Worm (Caenorhabditis elegans): ENCODE measurements around the gene srh-125.

DNA sequence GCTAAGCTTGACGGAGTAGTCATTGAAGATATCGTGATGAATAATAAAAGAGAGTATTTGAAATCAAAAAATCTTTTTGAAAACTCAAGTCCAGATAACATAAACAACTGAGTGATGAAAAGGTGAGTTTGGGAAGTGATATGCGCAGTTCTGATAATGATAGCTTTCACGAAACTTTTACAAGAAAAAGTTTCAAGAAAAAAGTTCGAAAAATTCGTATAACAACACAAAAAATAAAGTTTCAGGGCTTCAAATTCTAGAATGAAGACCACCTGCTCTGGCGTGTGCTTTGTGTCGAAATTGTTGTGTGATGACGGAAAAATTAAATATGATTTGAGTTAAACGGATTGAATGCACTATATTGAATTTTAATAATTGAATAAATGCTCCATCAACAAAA is 43.4 kb upstream of the srh-125 start, which contains the start of gene srb-19:
- TF ChIP-seq pax-3 (tag; optimal IDR thresholded peaks at IDR 0.05) (no peak), snpc-4 (tag; optimal IDR thresholded peaks at IDR 0.05) (no peak), pag-3 (tag; optimal IDR thresholded peaks at IDR 0.05; ENCODE audit: borderline replicate concordance, insufficient read depth) (no peak), efl-1 (optimal IDR thresholded peaks at IDR 0.05) (no peak), efl-1 (GFP tag; optimal IDR thresholded peaks at IDR 0.05 in 1 of 2) (no peak), unc-62 (GFP tag; optimal IDR thresholded peaks at IDR 0.05) (no peak)

All from whole organism, L1 larva.